Worm (Caenorhabditis elegans): ENCODE data around the gene C49F5.13.

The C49F5.13 gene

DNA sequence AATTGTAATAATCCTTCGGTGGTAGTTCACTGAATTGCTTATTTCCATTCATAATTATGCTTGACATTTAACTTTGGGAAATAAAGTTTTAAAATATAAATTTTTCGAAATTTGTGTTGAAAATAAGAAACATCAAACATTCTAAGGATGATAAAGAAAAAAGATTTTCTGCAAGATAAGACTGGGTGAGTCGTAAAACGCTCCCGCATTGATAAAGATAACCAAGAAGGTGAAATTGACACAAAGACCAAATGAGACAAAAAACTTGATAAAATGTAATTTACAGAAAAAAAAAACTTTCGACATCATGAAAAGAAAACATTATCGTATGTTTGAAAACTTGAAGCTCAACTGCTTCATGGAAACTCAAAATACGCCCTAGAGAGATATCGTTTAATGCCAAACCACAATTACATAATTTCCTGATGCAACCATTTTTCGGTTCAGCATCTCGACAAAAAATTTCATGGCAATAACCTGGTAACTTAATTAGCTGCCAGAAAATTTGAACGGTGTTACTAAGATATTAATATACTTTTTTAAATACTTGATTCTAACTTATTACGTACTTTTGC, 6.9 kb downstream of the C49F5.13 start:
- TF ChIP-seq dao-5 (tag; optimal IDR thresholded peaks at IDR 0.05) (no peak), him-1 (tag; optimal IDR thresholded peaks at IDR 0.05) (no peak), W03F9.2 (tag; optimal IDR thresholded peaks at IDR 0.05) (no peak)

ce11 chrX:11969085-11969484, 7.9 kb downstream of the C49F5.13 start:
- no peak for TF ChIP-seq W03F9.2 (tag; optimal IDR thresholded peaks at IDR 0.05)
- no peak for TF ChIP-seq dao-5 (tag; optimal IDR thresholded peaks at IDR 0.05)
- TF ChIP-seq him-1 (tag; optimal IDR thresholded peaks at IDR 0.05): no peak

ce11 chrX:11969554-11969953, 8.4 kb downstream of the C49F5.13 start:
- TF ChIP-seq dao-5 (tag; optimal IDR thresholded peaks at IDR 0.05) (no peak), W03F9.2 (tag; optimal IDR thresholded peaks at IDR 0.05) (no peak), him-1 (tag; optimal IDR thresholded peaks at IDR 0.05) (no peak)

- TF ChIP-seq dao-5 (tag; optimal IDR thresholded peaks at IDR 0.05) (no peak), W03F9.2 (tag; optimal IDR thresholded peaks at IDR 0.05) (no peak), him-1 (tag; optimal IDR thresholded peaks at IDR 0.05) (no peak)
These were observed 10.1 kb downstream of the C49F5.13 start for ce11 chrX:11971323-11971722.

DNA sequence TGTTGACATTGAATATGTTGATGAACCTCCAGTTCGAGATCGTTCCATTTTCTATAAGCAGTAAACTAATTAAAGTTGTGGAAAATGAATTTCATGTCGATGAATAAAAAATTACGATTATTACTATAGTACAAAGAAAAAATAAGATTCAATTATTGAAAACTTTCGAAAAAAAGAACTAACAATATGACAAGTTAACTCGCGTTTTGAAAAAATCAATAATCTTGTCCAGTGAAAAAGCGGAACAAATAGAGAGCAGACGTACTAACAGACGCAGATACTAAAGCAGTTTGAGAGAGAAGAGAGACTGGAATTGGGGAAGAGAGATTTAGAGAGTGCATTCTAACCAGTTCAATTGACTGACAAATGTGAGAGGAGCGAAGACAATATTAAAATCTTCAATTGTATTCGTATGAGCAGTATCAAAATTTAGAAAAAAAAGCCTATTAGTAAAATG, 13.5 kb downstream of the C49F5.13 start, which contains the start of gene set-6:
Gene set-6 (minus strand): TSS at position 51 of the 457 bp plus-strand sequence.
- TF ChIP-seq W03F9.2 (tag; optimal IDR thresholded peaks at IDR 0.05): no peak

DNA sequence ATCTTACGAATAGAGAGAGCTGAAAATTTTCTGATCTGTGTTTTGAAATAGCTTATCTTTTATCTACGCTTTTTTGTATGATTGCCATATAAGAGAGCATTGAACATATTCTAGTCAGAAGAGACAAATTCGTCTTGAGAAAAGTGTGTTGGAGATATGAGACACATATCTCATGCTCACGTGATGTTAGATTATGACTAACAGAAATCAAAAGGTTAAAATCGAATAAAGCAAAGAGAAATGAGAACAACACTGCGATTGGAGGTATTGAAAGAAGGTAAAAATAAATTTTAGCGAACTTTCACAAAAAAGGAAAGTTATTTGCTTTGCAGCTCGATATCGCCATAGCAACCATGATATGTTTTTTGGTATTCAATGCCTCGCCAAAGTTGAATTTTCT, 20.9 kb downstream of the C49F5.13 start, which contains the start of gene nhr-167:
Gene nhr-167 (minus strand): TSS at position 21 of the 400 bp plus-strand sequence.
- TF ChIP-seq dao-5 (tag; optimal IDR thresholded peaks at IDR 0.05) (no peak), W03F9.2 (tag; optimal IDR thresholded peaks at IDR 0.05) (no peak), him-1 (tag; optimal IDR thresholded peaks at IDR 0.05) (no peak)

DNA sequence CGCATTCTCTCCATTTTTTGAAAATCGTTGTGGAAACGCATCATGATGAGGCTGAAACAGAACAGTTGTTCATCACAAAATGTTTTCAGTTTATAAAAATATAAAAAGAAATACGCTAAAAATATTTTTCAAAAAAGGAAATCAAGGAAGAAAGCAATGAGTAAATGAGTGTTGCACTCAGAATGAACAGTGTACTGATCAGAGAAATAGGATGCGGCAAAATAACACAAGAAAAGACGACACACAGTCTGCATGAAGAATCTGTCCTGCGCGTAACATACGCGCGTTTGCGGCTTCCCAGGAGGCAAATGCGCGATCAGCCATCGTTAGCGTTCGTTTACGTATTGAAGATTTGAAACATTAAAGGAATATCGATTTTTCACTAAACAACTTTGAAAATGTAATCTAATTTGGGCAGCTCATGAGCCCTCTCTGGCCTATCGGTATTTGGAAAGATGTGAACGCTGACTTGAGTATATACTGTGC, 22.4 kb downstream of the C49F5.13 start, which contains the start of gene C49F5.3:
Gene C49F5.3 (minus strand): TSS at position 51 of the 486 bp plus-strand sequence.
- TF ChIP-seq dao-5 (tag; optimal IDR thresholded peaks at IDR 0.05): no peak
- no peak for TF ChIP-seq W03F9.2 (tag; optimal IDR thresholded peaks at IDR 0.05)
- no peak for TF ChIP-seq him-1 (tag; optimal IDR thresholded peaks at IDR 0.05)

- TF ChIP-seq W03F9.2 (tag; optimal IDR thresholded peaks at IDR 0.05) (no peak), him-1 (tag; optimal IDR thresholded peaks at IDR 0.05) (no peak), dao-5 (tag; optimal IDR thresholded peaks at IDR 0.05) (no peak)
These were observed 24.7 kb downstream of the C49F5.13 start, which contains the start of gene C49F5.5 for ce11 chrX:11985887-11986286. Gene C49F5.5, plus strand, starts transcription at chrX:11986187.

DNA sequence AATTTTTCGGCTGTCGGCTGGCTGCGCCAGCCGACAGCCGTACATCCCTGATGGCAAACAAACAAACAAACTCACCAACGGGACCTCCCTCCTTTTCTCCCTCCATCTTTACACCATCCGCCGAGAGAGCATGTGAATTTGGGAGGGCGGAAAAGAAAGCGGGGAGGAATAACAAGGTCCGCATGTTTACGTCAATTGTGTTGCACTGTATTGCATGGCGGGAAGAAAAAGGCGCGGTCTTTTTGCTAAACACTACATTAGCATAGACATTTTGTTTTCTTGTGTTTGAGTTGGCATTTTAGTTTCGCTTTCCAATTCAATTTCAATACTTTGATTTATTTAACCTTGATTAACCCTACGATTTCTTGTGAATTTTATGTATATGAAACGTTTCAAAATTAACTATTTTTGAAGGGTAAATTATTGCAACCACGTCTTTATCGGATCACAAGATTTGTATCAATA, 26.7 kb downstream of the C49F5.13 start, which contains the start of gene C49F5.6:
Gene C49F5.6 (plus strand): TSS at position 415 of the 465 bp plus-strand sequence.
- TF ChIP-seq W03F9.2 (tag; optimal IDR thresholded peaks at IDR 0.05) (no peak), him-1 (tag; optimal IDR thresholded peaks at IDR 0.05) (no peak), dao-5 (tag; optimal IDR thresholded peaks at IDR 0.05) (no peak)

- TF ChIP-seq him-1 (tag; optimal IDR thresholded peaks at IDR 0.05) (no peak), dao-5 (tag; optimal IDR thresholded peaks at IDR 0.05) (no peak), W03F9.2 (tag; optimal IDR thresholded peaks at IDR 0.05) (no peak)
These were observed 31.0 kb downstream of the C49F5.13 start for ce11 chrX:11992246-11992645.

DNA sequence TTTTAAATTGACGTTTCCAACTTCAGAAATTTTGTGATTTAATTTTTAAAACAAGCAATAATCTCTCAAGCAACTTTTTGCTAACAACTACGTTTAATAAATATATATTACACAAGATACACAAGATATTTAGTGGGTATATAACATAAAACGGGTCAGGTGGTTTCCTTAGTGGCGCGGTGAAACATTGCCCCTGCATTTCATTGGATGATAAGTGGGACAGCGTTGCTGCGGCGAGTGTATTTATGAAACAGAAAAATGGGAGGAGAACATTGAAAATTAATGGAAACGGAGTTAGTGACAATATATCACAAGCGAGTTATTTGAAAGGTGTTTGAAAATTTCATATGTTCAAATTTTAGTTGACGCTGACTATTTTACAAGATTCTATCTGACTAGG, 31.6 kb downstream of the C49F5.13 start:
- TF ChIP-seq him-1 (tag; optimal IDR thresholded peaks at IDR 0.05) (no peak), W03F9.2 (tag; optimal IDR thresholded peaks at IDR 0.05) (no peak), dao-5 (tag; optimal IDR thresholded peaks at IDR 0.05) (no peak)

- no peak for TF ChIP-seq W03F9.2 (tag; optimal IDR thresholded peaks at IDR 0.05)
- no peak for TF ChIP-seq him-1 (tag; optimal IDR thresholded peaks at IDR 0.05)
- no peak for TF ChIP-seq dao-5 (tag; optimal IDR thresholded peaks at IDR 0.05)
These were observed 32.1 kb downstream of the C49F5.13 start for ce11 chrX:11993327-11993726.

- TF ChIP-seq W03F9.2 (tag; optimal IDR thresholded peaks at IDR 0.05) (no peak), dao-5 (tag; optimal IDR thresholded peaks at IDR 0.05) (no peak), him-1 (tag; optimal IDR thresholded peaks at IDR 0.05) (no peak)
These were observed 33.3 kb downstream of the C49F5.13 start, which contains the start of gene C49F5.7 for ce11 chrX:11994484-11994883. Gene C49F5.7, plus strand, starts transcription at chrX:11994784.

ce11 chrX:11996606-11997005, 35.4 kb downstream of the C49F5.13 start:
- TF ChIP-seq W03F9.2 (tag; optimal IDR thresholded peaks at IDR 0.05): no peak
- no peak for TF ChIP-seq him-1 (tag; optimal IDR thresholded peaks at IDR 0.05)
- TF ChIP-seq dao-5 (tag; optimal IDR thresholded peaks at IDR 0.05): no peak

Data from whole organism, L4/young adult.